Worm (Caenorhabditis elegans): ENCODE results near the gene C33H5.1.

ce11 chrIV:7849235-7849634, 40.5 kb downstream of the C33H5.1 start:
- TF ChIP-seq ZK546.5 (tag; optimal IDR thresholded peaks at IDR 0.05) = no peak
- TF ChIP-seq ceh-82 (tag; optimal IDR thresholded peaks at IDR 0.05) = no peak
- TF ChIP-seq nhr-28 (tag; optimal IDR thresholded peaks at IDR 0.05) = no peak
- TF ChIP-seq ama-1 (optimal IDR thresholded peaks at IDR 0.05) = no peak
- TF ChIP-seq nhr-76 (tag; optimal IDR thresholded peaks at IDR 0.05) = no peak
- no peak for TF ChIP-seq unc-39 (tag; optimal IDR thresholded peaks at IDR 0.05)
- no peak for TF ChIP-seq aly-2 (tag; optimal IDR thresholded peaks at IDR 0.05)
- no peak for TF ChIP-seq pqm-1 (tag; optimal IDR thresholded peaks at IDR 0.05)
- no peak for TF ChIP-seq daf-12 (tag; optimal IDR thresholded peaks at IDR 0.05)
- no peak for TF ChIP-seq nhr-41 (GFP tag; IDR thresholded peaks at IDR 0.05)
- no peak for TF ChIP-seq nhr-42 (GFP tag; IDR thresholded peaks at IDR 0.05)
- TF ChIP-seq egl-27 (tag; optimal IDR thresholded peaks at IDR 0.05) = no peak
